Fruit fly (Drosophila melanogaster) whole organism, embryonic: ENCODE results near the gene MtnD.

Source experiments
- ATbp ChIP-seq: fragments of 200-800 bp; sonication (Bioruptor generic); optimal IDR thresholded peaks from 2 replicates; lab custom pipeline; 2017; ENCODE audit warnings: missing biosample characterization, mild to moderate bottlenecking, missing genetic modification characterization, missing genetic modification reagents
- CG10543 ChIP-seq: fragments of 200-800 bp; sonication (Bioruptor generic); optimal IDR thresholded peaks from 3 replicates; lab custom pipeline; 2017; ENCODE audit warnings: missing biosample characterization, mild to moderate bottlenecking, missing genetic modification characterization, moderate library complexity
- CG10654 ChIP-seq: fragments of 200-800 bp; sonication (Bioruptor generic); optimal IDR thresholded peaks from 2 replicates; lab custom pipeline; 2016; ENCODE audit warnings: missing biosample characterization, missing genetic modification characterization
- CG10959 ChIP-seq: fragments of 200-800 bp; sonication (Bioruptor generic); IDR thresholded peaks from 2 replicates; pipeline ENCODE4 v1.3.6; 2022; ENCODE audit warnings: missing biosample characterization, missing genetic modification characterization
- CG13296 ChIP-seq: fragments of 200-800 bp; sonication (Bioruptor generic); optimal IDR thresholded peaks from 3 replicates; lab custom pipeline; 2018; ENCODE audit warnings: missing biosample characterization, mild to moderate bottlenecking, missing genetic modification characterization
- CG13894 ChIP-seq: fragments of 200-800 bp; sonication (Bioruptor generic); optimal IDR thresholded peaks from 3 replicates; lab custom pipeline; 2018; ENCODE audit warnings: missing biosample characterization, mild to moderate bottlenecking, missing genetic modification characterization, moderate library complexity
- CG14050 ChIP-seq: fragments of 200-800 bp; sonication (Bioruptor generic); IDR thresholded peaks from 3 replicates; pipeline ENCODE4 v1.3.6; 2022; ENCODE audit warnings: missing biosample characterization, missing genetic modification characterization
- CG15073 ChIP-seq: fragments of 200-800 bp; sonication (Bioruptor generic); optimal IDR thresholded peaks from 2 replicates; lab custom pipeline; 2016; ENCODE audit warnings: missing biosample characterization, missing genetic modification characterization
- CG2129 ChIP-seq: fragments of 200-800 bp; sonication (Bioruptor generic); IDR thresholded peaks from 2 replicates; pipeline ENCODE4 v1.3.6; 2022; ENCODE audit warnings: missing biosample characterization, missing genetic modification characterization; ENCODE audit not compliant: partially characterized antibody
- CG2199 ChIP-seq: fragments of 200-800 bp; sonication (Bioruptor generic); IDR thresholded peaks from 3 replicates; pipeline ENCODE4 v1.3.6; 2022; ENCODE audit warnings: missing biosample characterization, missing genetic modification characterization
- CG2678 ChIP-seq: fragments of 200-800 bp; sonication (Bioruptor generic); optimal IDR thresholded peaks from 3 replicates; lab custom pipeline; 2019; ENCODE audit warnings: missing biosample characterization, mild to moderate bottlenecking, missing genetic modification characterization, moderate library complexity
- CG32532 ChIP-seq: fragments of 200-800 bp; sonication (Bioruptor generic); IDR thresholded peaks from 2 replicates; pipeline ENCODE4 v1.3.6; 2022; ENCODE audit warnings: missing biosample characterization, missing genetic modification characterization
- CG34376 ChIP-seq: fragments of 200-800 bp; sonication (Bioruptor generic); optimal IDR thresholded peaks from 2 replicates; lab custom pipeline; 2018; ENCODE audit warnings: missing biosample characterization, mild to moderate bottlenecking, missing genetic modification characterization
- CG6683 ChIP-seq: fragments of 200-800 bp; sonication (Bioruptor generic); optimal IDR thresholded peaks from 2 replicates; lab custom pipeline; 2017; ENCODE audit warnings: missing biosample characterization, mild to moderate bottlenecking, missing genetic modification characterization, missing genetic modification reagents
- CG6765 ChIP-seq: fragments of 200-800 bp; sonication (Bioruptor generic); optimal IDR thresholded peaks from 3 replicates; lab custom pipeline; 2017; ENCODE audit warnings: missing biosample characterization, mild to moderate bottlenecking, missing genetic modification characterization
- CG9215 ChIP-seq: fragments of 200-800 bp; sonication (Bioruptor generic); IDR thresholded peaks from 2 replicates; pipeline ENCODE4 v1.3.6; 2022; ENCODE audit warnings: missing biosample characterization, missing genetic modification characterization
- CG9817 ChIP-seq: fragments of 200-800 bp; sonication (Bioruptor generic); optimal IDR thresholded peaks from 2 replicates; lab custom pipeline; 2018; ENCODE audit warnings: missing biosample characterization, mild to moderate bottlenecking, missing genetic modification characterization, moderate library complexity
- CrebB ChIP-seq: fragments of 200-800 bp; sonication (Bioruptor generic); optimal IDR thresholded peaks from 3 replicates; lab custom pipeline; 2018; ENCODE audit warnings: missing biosample characterization, mild to moderate bottlenecking, missing genetic modification characterization
- Doc2 ChIP-seq: fragments of 200-800 bp; sonication (Bioruptor generic); IDR thresholded peaks from 2 replicates; pipeline ENCODE4 v1.3.6; 2022; ENCODE audit warnings: missing biosample characterization, missing genetic modification characterization
- Doc3 ChIP-seq: fragments of 200-800 bp; sonication (Bioruptor generic); IDR thresholded peaks from 3 replicates; pipeline ENCODE4 v1.3.6; 2022; ENCODE audit warnings: missing biosample characterization, missing genetic modification characterization; ENCODE audit not compliant: partially characterized antibody
- Drgx ChIP-seq: fragments of 200-800 bp; sonication (Bioruptor generic); IDR thresholded peaks from 2 replicates; pipeline ENCODE4 v1.3.6; 2022; ENCODE audit warnings: missing biosample characterization, missing genetic modification characterization
- E2f2 ChIP-seq: fragments of 200-800 bp; sonication (Bioruptor generic); IDR thresholded peaks from 2 replicates; pipeline ENCODE4 v1.3.6; 2022; ENCODE audit warnings: missing biosample characterization, missing genetic modification characterization
- Eip74EF ChIP-seq, 2 experiments: fragments of 200-800 bp in 1 of 2; fragments of >200 bp in 1 of 2; sonication (Bioruptor generic) in 1 of 2; optimal IDR thresholded peaks; 2 replicates each; lab custom pipeline; 2017 to 2019; ENCODE audit warnings: missing biosample characterization in 2 of 2, missing genetic modification characterization in 2 of 2, mild to moderate bottlenecking in 1 of 2, moderate library complexity in 1 of 2
- H2.0 ChIP-seq: fragments of 200-800 bp; sonication (Bioruptor generic); IDR thresholded peaks from 2 replicates; pipeline ENCODE4 v1.3.6; 2022; ENCODE audit warnings: missing biosample characterization, missing genetic modification characterization
- HmgZ ChIP-seq: fragments of 200-800 bp; sonication (Bioruptor generic); optimal IDR thresholded peaks from 2 replicates; lab custom pipeline; 2018; ENCODE audit warnings: missing biosample characterization, mild to moderate bottlenecking, missing genetic modification characterization
- Hsf ChIP-seq: fragments of 200-800 bp; sonication (Bioruptor generic); optimal IDR thresholded peaks from 3 replicates; lab custom pipeline; 2016; ENCODE audit warnings: missing biosample characterization, missing genetic modification characterization
- Lhr ChIP-seq: fragments of 200-800 bp; sonication (Bioruptor generic); optimal IDR thresholded peaks from 3 replicates; lab custom pipeline; 2017; ENCODE audit warnings: mild to moderate bottlenecking, missing biosample characterization, missing genetic modification reagents, missing genetic modification characterization
- MESR4 ChIP-seq: fragments of 200-800 bp; sonication (Bioruptor generic); optimal IDR thresholded peaks from 2 replicates; lab custom pipeline; 2018; ENCODE audit warnings: missing biosample characterization, mild to moderate bottlenecking, missing genetic modification characterization, moderate library complexity
- Nf-YC ChIP-seq: fragments of 200-800 bp; optimal IDR thresholded peaks from 3 replicates; lab custom pipeline; 2019; ENCODE audit warnings: missing biosample characterization, mild to moderate bottlenecking, missing genetic modification characterization, moderate library complexity
- Oli ChIP-seq: fragments of 200-800 bp; sonication (Bioruptor generic); optimal IDR thresholded peaks from 2 replicates; lab custom pipeline; 2018; ENCODE audit warnings: missing biosample characterization, mild to moderate bottlenecking, missing genetic modification characterization, moderate library complexity
- Sin3A ChIP-seq: fragments of >200 bp; optimal IDR thresholded peaks from 2 replicates; lab custom pipeline; 2018
- Sox102F ChIP-seq: fragments of 200-800 bp; sonication (Bioruptor generic); optimal IDR thresholded peaks from 2 replicates; lab custom pipeline; 2018; ENCODE audit warnings: missing biosample characterization, mild to moderate bottlenecking, missing genetic modification characterization, moderate library complexity
- Sry-δ ChIP-seq: fragments of 200-800 bp; sonication (Bioruptor generic); optimal IDR thresholded peaks from 2 replicates; lab custom pipeline; 2016; ENCODE audit warnings: missing biosample characterization, missing genetic modification characterization
- az2 ChIP-seq: fragments of 200-800 bp; sonication (Bioruptor generic); optimal IDR thresholded peaks from 3 replicates; lab custom pipeline; 2016; ENCODE audit warnings: missing biosample characterization, missing genetic modification characterization
- cad ChIP-seq: fragments of >200 bp; optimal IDR thresholded peaks from 2 replicates; lab custom pipeline; 2017; ENCODE audit warnings: missing biosample characterization, missing genetic modification characterization
- crp ChIP-seq, 2 experiments: fragments of 200-800 bp; sonication (Bioruptor generic); optimal IDR thresholded peaks; 2 replicates in 1 of 2; 3 replicates in 1 of 2; lab custom pipeline; 2017; ENCODE audit warnings: missing biosample characterization in 2 of 2, missing genetic modification characterization in 2 of 2, mild to moderate bottlenecking in 1 of 2, moderate library complexity in 1 of 2
- cwo ChIP-seq: fragments of 200-800 bp; sonication (Bioruptor generic); optimal IDR thresholded peaks from 3 replicates; lab custom pipeline; 2017; ENCODE audit warnings: missing biosample characterization, missing genetic modification characterization, mild to moderate bottlenecking, moderate library complexity, missing genetic modification reagents
- dan ChIP-seq: fragments of 200-800 bp; sonication (Bioruptor generic); IDR thresholded peaks from 2 replicates; pipeline ENCODE4 v1.3.6; 2022; ENCODE audit warnings: missing biosample characterization, missing genetic modification characterization
- dysf ChIP-seq: fragments of 200-800 bp; sonication (Bioruptor generic); IDR thresholded peaks from 3 replicates; pipeline ENCODE4 v1.3.6; 2022; ENCODE audit warnings: missing biosample characterization, missing genetic modification characterization
- fd102C ChIP-seq: fragments of 200-800 bp; sonication (Bioruptor generic); optimal IDR thresholded peaks from 2 replicates; lab custom pipeline; 2018; ENCODE audit warnings: missing biosample characterization, mild to moderate bottlenecking, missing genetic modification characterization, moderate library complexity
- gt ChIP-seq: fragments of 200-800 bp; sonication (Bioruptor generic); IDR thresholded peaks from 2 replicates; pipeline ENCODE4 v1.3.6; 2022; ENCODE audit warnings: missing biosample characterization, missing genetic modification characterization
- jumu ChIP-seq: fragments of 200-800 bp; sonication (Bioruptor generic); optimal IDR thresholded peaks from 3 replicates; lab custom pipeline; 2016; ENCODE audit warnings: missing biosample characterization, missing genetic modification characterization
- klu ChIP-seq: fragments of 200-800 bp; sonication (Bioruptor generic); IDR thresholded peaks from 2 replicates; pipeline ENCODE4 v1.3.6; 2022; ENCODE audit warnings: missing biosample characterization, missing genetic modification characterization
- lbe ChIP-seq: fragments of 200-800 bp; sonication (Bioruptor generic); optimal IDR thresholded peaks from 2 replicates; lab custom pipeline; 2016; ENCODE audit warnings: missing biosample characterization, mild to moderate bottlenecking, missing genetic modification characterization
- peb ChIP-seq: fragments of 200-800 bp; sonication (Bioruptor generic); IDR thresholded peaks from 2 replicates; pipeline ENCODE4 v1.3.6; 2022; ENCODE audit warnings: missing biosample characterization, missing genetic modification characterization
- pum ChIP-seq: fragments of 200-800 bp; sonication (Bioruptor generic); optimal IDR thresholded peaks from 2 replicates; lab custom pipeline; 2016; ENCODE audit warnings: missing biosample characterization, missing genetic modification characterization
- sqz ChIP-seq: fragments of 200-800 bp; sonication (Bioruptor generic); optimal IDR thresholded peaks from 3 replicates; lab custom pipeline; 2018; ENCODE audit warnings: missing biosample characterization, mild to moderate bottlenecking, missing genetic modification characterization
- tgo ChIP-seq: fragments of 200-800 bp; sonication (Bioruptor generic); IDR thresholded peaks from 3 replicates; pipeline ENCODE4 v1.3.6; 2022; ENCODE audit warnings: missing biosample characterization, missing genetic modification characterization
- wdn ChIP-seq: fragments of 200-800 bp; sonication (Bioruptor generic); IDR thresholded peaks from 2 replicates; pipeline ENCODE4 v1.3.6; 2022; ENCODE audit warnings: missing biosample characterization, missing genetic modification characterization

Gene MtnD

DNA sequence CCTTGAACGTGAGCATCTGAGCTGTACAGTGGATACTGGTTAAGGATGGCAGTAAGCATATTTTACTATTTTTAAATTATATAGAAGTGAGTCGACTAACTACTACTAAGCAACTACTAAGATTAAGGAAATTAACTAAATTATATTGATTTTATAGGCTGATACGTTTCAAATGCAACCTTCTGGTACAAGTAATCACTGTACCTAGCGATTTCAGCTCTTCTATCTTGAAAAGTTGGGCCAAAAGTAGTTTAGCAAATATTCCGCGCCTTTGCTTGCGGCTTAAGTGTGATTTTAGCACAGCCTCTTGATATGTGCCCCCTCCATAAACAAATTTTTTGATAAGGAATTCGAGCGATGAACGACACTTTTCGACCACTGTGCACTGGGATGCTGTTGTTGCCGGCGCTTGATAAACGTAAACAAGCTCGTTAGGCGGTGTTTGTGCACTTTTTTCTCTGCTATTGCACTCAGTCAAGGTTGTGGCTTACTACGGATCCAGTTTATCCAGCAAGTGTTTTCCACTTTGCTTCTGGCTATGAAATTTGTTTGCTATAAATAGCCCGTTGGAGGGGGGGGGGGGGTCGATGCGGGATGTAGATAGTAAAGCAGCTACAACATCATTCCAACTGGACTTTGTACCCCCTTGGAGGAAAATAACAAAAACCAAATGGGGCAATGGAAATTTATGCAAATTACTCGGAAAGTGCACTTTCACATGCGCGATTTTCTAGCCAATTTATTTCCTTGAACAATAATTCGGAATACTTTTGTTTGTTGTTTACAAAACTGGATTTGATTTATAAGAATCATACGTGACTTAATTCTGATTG is 21.7 kb downstream of the MtnD start (continued):
- peak; percentile 86 for TF ChIP-seq dysf (GFP tag; lab: Robert Waterston, UW)
- TF ChIP-seq MESR4 (GFP tag; lab: Kevin White, UChicago): no peak
- TF ChIP-seq Drgx (GFP tag; lab: Robert Waterston, UW): peak; percentile 74
- TF ChIP-seq CG10543 (GFP tag; lab: Kevin White, UChicago): no peak
- no peak for TF ChIP-seq lbe
- peak; percentile 7 for TF ChIP-seq sqz
- TF ChIP-seq Doc3 (GFP tag; lab: Robert Waterston, UW): no peak
- TF ChIP-seq peb (GFP tag; lab: Robert Waterston, UW): 0 out of 2 replicates have a peak, but pooled peaks have one; percentile 24
- no peak for TF ChIP-seq CG34376 (GFP tag; lab: Kevin White, UChicago)
- peak; percentile 76 for TF ChIP-seq klu (GFP tag; lab: Robert Waterston, UW)
- peak; percentile 47 for TF ChIP-seq Sox102F
- peak; percentile 15 for TF ChIP-seq CG6765
- TF ChIP-seq CG2678 (tag; lab: Kevin White, UChicago): peak; percentile 74
- TF ChIP-seq HmgZ: no peak
- peak; percentile 54 for TF ChIP-seq Hsf (GFP tag; lab: Kevin White, UChicago)
- TF ChIP-seq Lhr (GFP tag; lab: Kevin White, UChicago): no peak
- peak; percentile 65 for TF ChIP-seq CG14050 (GFP tag; lab: Robert Waterston, UW)
- peak; percentile 83 for TF ChIP-seq tgo (GFP tag; lab: Robert Waterston, UW)
- no peak for TF ChIP-seq fd102C (GFP tag; lab: Kevin White, UChicago)
- peak; percentile 78 for TF ChIP-seq cwo (GFP tag; lab: Kevin White, UChicago)
- TF ChIP-seq Oli (tag; lab: Kevin White, UChicago): peak; percentile 78
- TF ChIP-seq CG10654 (GFP tag; lab: Kevin White, UChicago): no peak
- no peak for TF ChIP-seq Eip74EF (GFP tag; optimal IDR thresholded peaks at IDR 0.05; lab: Kevin White, UChicago)
- TF ChIP-seq CG2129: no peak
- TF ChIP-seq cad (GFP tag; lab: Kevin White, UChicago): no peak
- TF ChIP-seq CG9817 (tag; lab: Kevin White, UChicago): peak; percentile 35
- no peak for TF ChIP-seq pum
- TF ChIP-seq jumu (GFP tag; lab: Kevin White, UChicago): no peak
- no peak for TF ChIP-seq CG2199 (GFP tag; lab: Robert Waterston, UW)
- no peak for TF ChIP-seq Nf-YC
- TF ChIP-seq CrebB (tag; lab: Kevin White, UChicago): no peak
- peak; percentile 35; the same call in 1 of the 2 replicates for TF ChIP-seq E2f2 (GFP tag; lab: Robert Waterston, UW)
- TF ChIP-seq CG13894: no peak
- peak; percentile 81 for TF ChIP-seq CG9215 (GFP tag; lab: Robert Waterston, UW)
- TF ChIP-seq Doc2 (GFP tag; lab: Robert Waterston, UW): no peak
- TF ChIP-seq Sin3A (lab: Kevin White, UChicago): no peak
- peak; percentile 61 for TF ChIP-seq CG13296 (GFP tag; lab: Kevin White, UChicago)
- TF ChIP-seq CG15073: no peak
- TF ChIP-seq ATbp: peak; percentile 16
- TF ChIP-seq CG10959 (GFP tag; lab: Robert Waterston, UW): 0 out of 2 replicates have a peak, but pooled peaks have one; percentile 37
- TF ChIP-seq CG32532 (GFP tag; lab: Robert Waterston, UW): peak; percentile 92
- TF ChIP-seq wdn (GFP tag; lab: Robert Waterston, UW): peak; percentile 61
- no peak for TF ChIP-seq CG6683 (GFP tag; lab: Kevin White, UChicago)
- TF ChIP-seq Sry-δ (GFP tag; lab: Kevin White, UChicago): no peak
- 0 out of 2 replicates have a peak, but pooled peaks have one; percentile 20 for TF ChIP-seq gt (GFP tag; lab: Robert Waterston, UW)
- TF ChIP-seq dan (GFP tag; lab: Robert Waterston, UW): no peak
- no peak for TF ChIP-seq crp (GFP tag; optimal IDR thresholded peaks at IDR 0.05; lab: Kevin White, UChicago)
- TF ChIP-seq H2.0 (GFP tag; lab: Robert Waterston, UW): peak; percentile 64
- TF ChIP-seq az2 (GFP tag; lab: Kevin White, UChicago): peak; percentile 38
